Worm (Caenorhabditis elegans) whole organism, L1 larva: Measurements from ENCODE around the gene molo-1.

Experiments used
- nhr-28 ChIP-seq: fragments of 150-350 bp; optimal IDR thresholded peaks from 2 replicates; lab custom pipeline; 2014; ENCODE audit warnings: missing biosample characterization, missing genetic modification characterization
- nhr-84 ChIP-seq: sonication (generic microtip); optimal IDR thresholded peaks from 2 replicates; lab custom pipeline; 2017; ENCODE audit warnings: missing biosample characterization, missing genetic modification characterization
- snpc-4 ChIP-seq: fragments of 150-350 bp; optimal IDR thresholded peaks from 2 replicates; lab custom pipeline; 2014; ENCODE audit warnings: missing biosample characterization, missing genetic modification characterization

DNA sequence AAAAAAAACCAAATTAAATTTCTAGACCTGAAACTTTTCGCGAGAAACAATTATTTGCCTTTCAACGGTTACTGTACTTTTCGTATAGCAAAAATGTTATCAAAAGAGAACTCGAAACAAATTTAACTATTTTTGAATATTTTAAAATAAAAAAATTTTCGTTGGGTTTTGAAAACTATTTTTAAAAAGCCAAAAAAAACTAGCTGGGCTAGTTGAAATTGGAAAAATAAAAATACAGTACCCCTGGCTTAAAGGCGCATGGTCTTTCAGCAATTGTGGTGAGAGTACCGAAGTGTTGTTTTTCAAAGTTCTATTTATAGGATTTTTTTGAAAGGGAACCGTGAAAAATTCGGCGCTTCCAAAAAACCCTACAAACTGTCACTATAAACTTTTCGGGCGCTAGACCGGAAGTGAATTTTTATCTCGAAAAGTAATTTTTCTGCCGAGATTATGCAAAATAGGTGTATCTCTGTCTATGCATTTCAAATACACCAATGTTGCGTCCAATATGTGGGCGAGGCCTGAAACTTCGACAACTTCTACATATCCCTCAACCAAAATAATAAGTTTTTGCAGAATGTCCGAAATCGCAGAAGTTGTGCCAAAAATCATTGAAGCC is 30.0 kb upstream of the molo-1 start, which contains the start of gene D1044.1:
- TF ChIP-seq nhr-28, result no peak
- no peak for TF ChIP-seq nhr-84 (tag; lab: Kevin White, UChicago)
- no peak for TF ChIP-seq snpc-4 (tag; lab: Kevin White, UChicago)
